Fruit fly (Drosophila melanogaster): Measurements from ENCODE around the gene CG34248.

The CG34248 gene

dm6 chr3L:16270802-16271332, at the start of gene CG34248, which contains the start of gene CG13067:
TSS of gene CG34248 (minus strand) at chr3L:16270902.
TSS of gene CG13067 (plus strand) at chr3L:16271282.
- no peak for TF ChIP-seq psq (optimal IDR thresholded peaks at IDR 0.05)
- no peak for TF ChIP-seq insv (optimal IDR thresholded peaks at IDR 0.05)
- TF ChIP-seq h (optimal IDR thresholded peaks at IDR 0.05) = no peak
- no peak for TF ChIP-seq Sin3A (optimal IDR thresholded peaks at IDR 0.05)
- TF ChIP-seq ttk (optimal IDR thresholded peaks at IDR 0.05) = no peak
- no peak for TF ChIP-seq Myc (optimal IDR thresholded peaks at IDR 0.05)

dm6 chr3L:16319399-16319906, 48.8 kb upstream of the CG34248 start, which contains the start of the genes CG13041 and CG13060:
TSS of gene CG13041 (minus strand) at chr3L:16319526.
TSS of gene CG13060 (plus strand) at chr3L:16319856.
- TF ChIP-seq Myc (optimal IDR thresholded peaks at IDR 0.05) (no peak), psq (optimal IDR thresholded peaks at IDR 0.05) (no peak), ttk (optimal IDR thresholded peaks at IDR 0.05) (no peak), insv (optimal IDR thresholded peaks at IDR 0.05) (no peak)

dm6 chr3L:16317724-16318123, 47.0 kb upstream of the CG34248 start, which contains the start of gene Nplp3:
TSS of gene Nplp3 (plus strand) at chr3L:16318024.
- TF ChIP-seq h (optimal IDR thresholded peaks at IDR 0.05) = no peak

- TF ChIP-seq insv (optimal IDR thresholded peaks at IDR 0.05) = no peak
- no peak for TF ChIP-seq ttk (optimal IDR thresholded peaks at IDR 0.05)
- TF ChIP-seq psq (optimal IDR thresholded peaks at IDR 0.05) = no peak
Measured at dm6 chr3L:16313985-16314384, 43.3 kb upstream of the CG34248 start, which contains the start of gene CG13062. TSS of gene CG13062 (plus strand) at chr3L:16314285.

- TF ChIP-seq ttk (optimal IDR thresholded peaks at IDR 0.05) = no peak
- TF ChIP-seq psq (optimal IDR thresholded peaks at IDR 0.05) = no peak
- no peak for TF ChIP-seq h (optimal IDR thresholded peaks at IDR 0.05)
- no peak for TF ChIP-seq Myc (optimal IDR thresholded peaks at IDR 0.05)
- no peak for TF ChIP-seq Sin3A (optimal IDR thresholded peaks at IDR 0.05)
- TF ChIP-seq insv (optimal IDR thresholded peaks at IDR 0.05) = no peak
Measured at dm6 chr3L:16309972-16310371, 39.3 kb upstream of the CG34248 start.

- TF ChIP-seq ttk (optimal IDR thresholded peaks at IDR 0.05) (no peak), Myc (optimal IDR thresholded peaks at IDR 0.05) (no peak), h (optimal IDR thresholded peaks at IDR 0.05) (no peak), insv (optimal IDR thresholded peaks at IDR 0.05) (no peak), Sin3A (optimal IDR thresholded peaks at IDR 0.05) (no peak), psq (optimal IDR thresholded peaks at IDR 0.05) (no peak)
Measured at dm6 chr3L:16308380-16308779, 37.7 kb upstream of the CG34248 start, which contains the start of gene CG13042. TSS of gene CG13042 (minus strand) at chr3L:16308480.

- TF ChIP-seq Sin3A (optimal IDR thresholded peaks at IDR 0.05) (no peak), psq (optimal IDR thresholded peaks at IDR 0.05) (no peak), Myc (optimal IDR thresholded peaks at IDR 0.05) (no peak), h (optimal IDR thresholded peaks at IDR 0.05) (no peak), insv (optimal IDR thresholded peaks at IDR 0.05) (no peak), ttk (optimal IDR thresholded peaks at IDR 0.05) (no peak)
Measured at dm6 chr3L:16305820-16306650, 35.3 kb upstream of the CG34248 start, which contains the start of the genes CG13043 and CG13063. TSS of gene CG13043 (minus strand) at chr3L:16305870. TSS of gene CG13063 (plus strand) at chr3L:16306600.

dm6 chr3L:16303982-16304381, 33.3 kb upstream of the CG34248 start, which contains the start of gene CG43249:
TSS of gene CG43249 (plus strand) at chr3L:16304282.
- TF ChIP-seq h (optimal IDR thresholded peaks at IDR 0.05) (no peak), ttk (optimal IDR thresholded peaks at IDR 0.05) (no peak), psq (optimal IDR thresholded peaks at IDR 0.05) (no peak), Myc (optimal IDR thresholded peaks at IDR 0.05) (no peak), insv (optimal IDR thresholded peaks at IDR 0.05) (no peak), Sin3A (optimal IDR thresholded peaks at IDR 0.05) (no peak)

dm6 chr3L:16303078-16303477, 32.4 kb upstream of the CG34248 start, which contains the start of gene CG13044:
TSS of gene CG13044 (minus strand) at chr3L:16303178.
- no peak for TF ChIP-seq h (optimal IDR thresholded peaks at IDR 0.05)
- TF ChIP-seq Myc (optimal IDR thresholded peaks at IDR 0.05) = no peak
- TF ChIP-seq Sin3A (optimal IDR thresholded peaks at IDR 0.05) = no peak
- TF ChIP-seq psq (optimal IDR thresholded peaks at IDR 0.05) = no peak
- TF ChIP-seq insv (optimal IDR thresholded peaks at IDR 0.05) = no peak
- TF ChIP-seq ttk (optimal IDR thresholded peaks at IDR 0.05) = no peak

- TF ChIP-seq insv (optimal IDR thresholded peaks at IDR 0.05) (no peak), Sin3A (optimal IDR thresholded peaks at IDR 0.05) (no peak), psq (optimal IDR thresholded peaks at IDR 0.05) (no peak), ttk (optimal IDR thresholded peaks at IDR 0.05) (no peak), h (optimal IDR thresholded peaks at IDR 0.05) (no peak), Myc (optimal IDR thresholded peaks at IDR 0.05) (no peak)
Measured at dm6 chr3L:16301153-16301552, 30.5 kb upstream of the CG34248 start, which contains the start of gene CG4982. TSS of gene CG4982 (plus strand) at chr3L:16301453.

- TF ChIP-seq ttk (optimal IDR thresholded peaks at IDR 0.05) (no peak), Myc (optimal IDR thresholded peaks at IDR 0.05) (no peak), psq (optimal IDR thresholded peaks at IDR 0.05) (no peak), h (optimal IDR thresholded peaks at IDR 0.05) (no peak), Sin3A (optimal IDR thresholded peaks at IDR 0.05) (no peak), insv (optimal IDR thresholded peaks at IDR 0.05) (no peak)
Measured at dm6 chr3L:16295447-16295846, 24.7 kb upstream of the CG34248 start, which contains the start of gene CG4962. TSS of gene CG4962 (minus strand) at chr3L:16295547.

dm6 chr3L:16291678-16292077, 21.0 kb upstream of the CG34248 start:
- no peak for TF ChIP-seq h (optimal IDR thresholded peaks at IDR 0.05)
- TF ChIP-seq Myc (optimal IDR thresholded peaks at IDR 0.05) = no peak
- no peak for TF ChIP-seq Sin3A (optimal IDR thresholded peaks at IDR 0.05)
- TF ChIP-seq insv (optimal IDR thresholded peaks at IDR 0.05) = no peak
- no peak for TF ChIP-seq psq (optimal IDR thresholded peaks at IDR 0.05)
- TF ChIP-seq ttk (optimal IDR thresholded peaks at IDR 0.05) = no peak

All from Kc167 (cell line).